Worm (Caenorhabditis elegans): Measurements from ENCODE around the gene C48D5.3.
A peak's percentile ranks its signal among the peaks of the same experiment; 100 is the strongest.

C48D5.3 gene

ce11 chrIII:3540424-3540823 is 41.1 kb downstream of the C48D5.3 start:
- TF ChIP-seq lsy-2 (tag; optimal IDR thresholded peaks at IDR 0.05) (peak; percentile 64), nhr-237 (tag; optimal IDR thresholded peaks at IDR 0.05) (peak; percentile 56), tbx-8 (GFP tag; optimal IDR thresholded peaks at IDR 0.05) (peak; percentile 56), unc-120 (tag; optimal IDR thresholded peaks at IDR 0.05; ENCODE audit: poor library complexity, severe bottlenecking) (no peak), mls-2 (tag; optimal IDR thresholded peaks at IDR 0.05) (no peak), sptf-1 (tag; optimal IDR thresholded peaks at IDR 0.05) (peak; percentile 52), nhr-28 (tag; optimal IDR thresholded peaks at IDR 0.05) (no peak), unc-62 (GFP tag; optimal IDR thresholded peaks at IDR 0.05) (no peak), ceh-83 (GFP tag; optimal IDR thresholded peaks at IDR 0.05) (no peak), ceh-39 (tag; optimal IDR thresholded peaks at IDR 0.05) (peak; percentile 22), pha-4 (tag; optimal IDR thresholded peaks at IDR 0.05) (no peak), bed-3 (GFP tag; optimal IDR thresholded peaks at IDR 0.05) (no peak), lin-32 (GFP tag; optimal IDR thresholded peaks at IDR 0.05) (no peak), ces-1 (GFP tag; optimal IDR thresholded peaks at IDR 0.05) (no peak), nhr-76 (tag; optimal IDR thresholded peaks at IDR 0.05) (no peak), ceh-43 (GFP tag; optimal IDR thresholded peaks at IDR 0.05) (no peak), drap-1 (GFP tag; optimal IDR thresholded peaks at IDR 0.05) (no peak), ham-2 (GFP tag; optimal IDR thresholded peaks at IDR 0.05) (no peak), zip-8 (tag; optimal IDR thresholded peaks at IDR 0.05) (no peak), nhr-2 (tag; optimal IDR thresholded peaks at IDR 0.05) (peak; percentile 10), elt-3 (tag; optimal IDR thresholded peaks at IDR 0.05) (no peak), unc-39 (tag; optimal IDR thresholded peaks at IDR 0.05) (no peak), sem-2 (GFP tag; optimal IDR thresholded peaks at IDR 0.05) (no peak), elt-1 (tag; optimal IDR thresholded peaks at IDR 0.05; ENCODE audit: borderline replicate concordance, insufficient read depth) (no peak), mep-1 (tag; optimal IDR thresholded peaks at IDR 0.05) (peak; percentile 6), snpc-4 (tag; optimal IDR thresholded peaks at IDR 0.05) (no peak), lin-13 (tag; optimal IDR thresholded peaks at IDR 0.05) (no peak), mab-5 (tag; optimal IDR thresholded peaks at IDR 0.05) (no peak), M03D4.4 (tag; optimal IDR thresholded peaks at IDR 0.05) (no peak), blmp-1 (tag; optimal IDR thresholded peaks at IDR 0.05) (no peak), hlh-1 (tag; optimal IDR thresholded peaks at IDR 0.05) (no peak), cnd-1 (tag; optimal IDR thresholded peaks at IDR 0.05) (no peak), flh-1 (GFP tag; optimal IDR thresholded peaks at IDR 0.05) (no peak), ztf-11 (tag; optimal IDR thresholded peaks at IDR 0.05) (no peak), nhr-12 (tag; optimal IDR thresholded peaks at IDR 0.05) (no peak)

- TF ChIP-seq elt-1 (tag; optimal IDR thresholded peaks at IDR 0.05; ENCODE audit: borderline replicate concordance, insufficient read depth) (no peak), lin-32 (GFP tag; optimal IDR thresholded peaks at IDR 0.05) (no peak), drap-1 (GFP tag; optimal IDR thresholded peaks at IDR 0.05) (no peak), ceh-39 (tag; optimal IDR thresholded peaks at IDR 0.05) (no peak), bed-3 (GFP tag; optimal IDR thresholded peaks at IDR 0.05) (no peak), unc-120 (tag; optimal IDR thresholded peaks at IDR 0.05; ENCODE audit: poor library complexity, severe bottlenecking) (no peak), ceh-83 (GFP tag; optimal IDR thresholded peaks at IDR 0.05) (no peak), sem-2 (GFP tag; optimal IDR thresholded peaks at IDR 0.05) (no peak), nhr-237 (tag; optimal IDR thresholded peaks at IDR 0.05) (no peak), snpc-4 (tag; optimal IDR thresholded peaks at IDR 0.05) (no peak), nhr-2 (tag; optimal IDR thresholded peaks at IDR 0.05) (no peak), mep-1 (tag; optimal IDR thresholded peaks at IDR 0.05) (no peak), zip-8 (tag; optimal IDR thresholded peaks at IDR 0.05) (no peak)
These were observed 42.0 kb downstream of the C48D5.3 start for ce11 chrIII:3539499-3539898.

- TF ChIP-seq flh-1 (GFP tag; optimal IDR thresholded peaks at IDR 0.05) = no peak
- no peak for TF ChIP-seq lsy-2 (tag; optimal IDR thresholded peaks at IDR 0.05)
These were observed 44.1 kb downstream of the C48D5.3 start, which contains the start of gene cfap-20 for ce11 chrIII:3537401-3537800. cfap-20 (minus strand) TSS chrIII:3537501.

ce11 chrIII:3534185-3534584 is 47.4 kb downstream of the C48D5.3 start:
- TF ChIP-seq drap-1 (GFP tag; optimal IDR thresholded peaks at IDR 0.05) (no peak), mab-5 (tag; optimal IDR thresholded peaks at IDR 0.05) (no peak), unc-39 (tag; optimal IDR thresholded peaks at IDR 0.05) (no peak), ham-2 (GFP tag; optimal IDR thresholded peaks at IDR 0.05) (no peak), blmp-1 (tag; optimal IDR thresholded peaks at IDR 0.05) (no peak), zip-8 (tag; optimal IDR thresholded peaks at IDR 0.05) (no peak)
